Fruit fly (Drosophila melanogaster): ENCODE measurements around the gene eff.

Gene eff

DNA sequence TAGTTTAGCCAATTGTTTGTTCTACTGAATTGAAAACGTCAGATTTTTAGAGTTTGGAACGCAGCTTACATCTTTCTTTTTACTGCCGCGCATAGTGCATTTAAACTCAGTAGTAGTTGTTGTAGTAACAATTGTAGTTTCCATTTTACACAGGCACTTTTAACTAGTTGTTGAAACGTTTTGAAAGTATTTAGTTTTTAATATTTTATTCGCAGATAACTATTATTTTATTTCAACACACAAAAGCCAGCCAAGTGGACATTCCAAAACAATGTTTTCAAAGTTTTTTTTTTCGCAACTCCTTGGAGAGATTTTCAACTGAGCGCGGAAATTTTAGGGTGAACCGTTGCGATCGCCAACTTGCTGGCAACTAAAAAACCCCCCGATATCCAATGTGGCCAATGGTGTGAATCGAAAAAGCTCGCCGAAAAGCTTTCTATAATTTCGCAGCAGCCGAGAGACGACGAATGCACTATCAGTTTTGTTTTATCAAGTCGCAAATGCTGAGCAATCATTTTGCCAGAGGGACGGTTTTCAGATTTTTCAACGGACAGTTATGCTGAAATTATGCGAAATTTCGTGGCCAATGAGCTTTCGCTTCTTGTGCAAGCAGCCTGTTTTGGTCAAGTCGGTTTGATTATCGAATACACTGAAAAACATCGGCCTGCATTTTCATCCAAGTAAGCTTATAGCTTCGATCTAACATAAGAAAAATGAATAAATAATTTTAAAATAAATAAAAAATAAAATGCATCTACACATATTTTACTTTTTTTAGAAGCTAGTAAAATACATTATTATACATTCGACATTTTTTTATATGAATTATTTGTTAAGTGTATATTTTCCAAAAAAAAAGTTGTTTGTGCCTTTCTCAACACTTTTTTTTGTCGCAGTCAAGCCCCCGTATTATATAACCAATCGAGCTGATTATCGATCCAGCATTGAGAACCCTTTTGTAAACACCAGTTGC is 12.1 kb downstream of the eff start (continued):
- TF ChIP-seq Hr78 (GFP tag; optimal IDR thresholded peaks at IDR 0.05) (no peak), yki (optimal IDR thresholded peaks at IDR 0.05) (no peak), Pdp1 (GFP tag; optimal IDR thresholded peaks at IDR 0.05) (peak in 1 of 2 experiments; percentile 92), br (optimal IDR thresholded peaks at IDR 0.05) (no peak), CG10366 (GFP tag; IDR thresholded peaks at IDR 0.05) (peak; percentile 67), CoRest (tag; optimal IDR thresholded peaks at IDR 0.05) (peak; percentile 71), CG12659 (GFP tag; optimal IDR thresholded peaks at IDR 0.05) (peak; percentile 57), chinmo (GFP tag; IDR thresholded peaks at IDR 0.05; ENCODE audit: partially characterized antibody) (0 out of 4 replicates have a peak, but pooled peaks have one; percentile 20), B-H1 (GFP tag; IDR thresholded peaks at IDR 0.05) (peak; percentile 16; the same call in 1 of the 3 replicates), phol (tag; optimal IDR thresholded peaks at IDR 0.05) (peak; percentile 35), crc (GFP tag; optimal IDR thresholded peaks at IDR 0.05) (no peak), CG13123 (GFP tag; optimal IDR thresholded peaks at IDR 0.05) (no peak), Ada2b (GFP tag; IDR thresholded peaks at IDR 0.05) (peak; percentile 70), so (GFP tag; IDR thresholded peaks at IDR 0.05) (0 out of 3 replicates have a peak, but pooled peaks have one; percentile 52), dmrt99B (tag; optimal IDR thresholded peaks at IDR 0.05) (peak; percentile 76), ttk (GFP tag; IDR thresholded peaks at IDR 0.05) (0 out of 2 replicates have a peak, but pooled peaks have one; percentile 46), ash1 (GFP tag; optimal IDR thresholded peaks at IDR 0.05) (no peak), Hand (GFP tag; optimal IDR thresholded peaks at IDR 0.05) (peak; percentile 1), Dfd (GFP tag; optimal IDR thresholded peaks at IDR 0.05) (no peak), CG14667 (GFP tag; IDR thresholded peaks at IDR 0.05) (no peak; the same call in 1 of the 2 replicates), Nf-YC (tag; optimal IDR thresholded peaks at IDR 0.05) (peak; percentile 45), ken (GFP tag; IDR thresholded peaks at IDR 0.05) (no peak), wdn (GFP tag; IDR thresholded peaks at IDR 0.05) (no peak), CG42726 (GFP tag; IDR thresholded peaks at IDR 0.05; ENCODE audit: partially characterized antibody) (no peak), lbe (GFP tag; optimal IDR thresholded peaks at IDR 0.05) (peak; percentile 2), CG1024 (GFP tag; IDR thresholded peaks at IDR 0.05) (peak; percentile 51; the same call in 1 of the 2 replicates), zfh2 (GFP tag; optimal IDR thresholded peaks at IDR 0.05) (no peak), Fer3 (tag; optimal IDR thresholded peaks at IDR 0.05) (peak; percentile 49), lilli (GFP tag; optimal IDR thresholded peaks at IDR 0.05) (peak; percentile 26), Abd-B (GFP tag; optimal IDR thresholded peaks at IDR 0.05) (no peak), tap (tag; optimal IDR thresholded peaks at IDR 0.05) (peak; percentile 63), Blimp-1 (GFP tag; optimal IDR thresholded peaks at IDR 0.05) (peak; percentile 41), pan (optimal IDR thresholded peaks at IDR 0.05) (no peak), pan (GFP tag; optimal IDR thresholded peaks at IDR 0.05 in 1 of 2, IDR thresholded peaks at IDR 0.05 in 1 of 2) (peak in 1 of 2 experiments; percentile 77), CG8359 (GFP tag; optimal IDR thresholded peaks at IDR 0.05; ENCODE audit: borderline replicate concordance) (no peak), Six4 (GFP tag; optimal IDR thresholded peaks at IDR 0.05) (no peak), seq (GFP tag; IDR thresholded peaks at IDR 0.05) (peak; percentile 54; the same call in 1 of the 2 replicates), gce (GFP tag; IDR thresholded peaks at IDR 0.05) (0 out of 3 replicates have a peak, but pooled peaks have one; percentile 17), CG13424 (tag; optimal IDR thresholded peaks at IDR 0.05) (peak; percentile 74), NK7.1 (GFP tag; optimal IDR thresholded peaks at IDR 0.05) (no peak), CG31441 (GFP tag; IDR thresholded peaks at IDR 0.05) (peak; percentile 82), Med (GFP tag) (peak; percentile 63), CG17612 (GFP tag; IDR thresholded peaks at IDR 0.05) (no peak), CG11560 (tag; IDR thresholded peaks at IDR 0.05) (no peak), odd (GFP tag; optimal IDR thresholded peaks at IDR 0.05) (peak; percentile 41), CG12391 (tag; optimal IDR thresholded peaks at IDR 0.05) (peak; percentile 71), CG17328 (GFP tag; IDR thresholded peaks at IDR 0.05) (peak; percentile 57; the same call in 1 of the 2 replicates), CG2202 (tag; optimal IDR thresholded peaks at IDR 0.05) (no peak)

All from whole organism, embryonic.